Worm (Caenorhabditis elegans): ENCODE data around the gene F41C3.11.

The F41C3.11 gene

DNA sequence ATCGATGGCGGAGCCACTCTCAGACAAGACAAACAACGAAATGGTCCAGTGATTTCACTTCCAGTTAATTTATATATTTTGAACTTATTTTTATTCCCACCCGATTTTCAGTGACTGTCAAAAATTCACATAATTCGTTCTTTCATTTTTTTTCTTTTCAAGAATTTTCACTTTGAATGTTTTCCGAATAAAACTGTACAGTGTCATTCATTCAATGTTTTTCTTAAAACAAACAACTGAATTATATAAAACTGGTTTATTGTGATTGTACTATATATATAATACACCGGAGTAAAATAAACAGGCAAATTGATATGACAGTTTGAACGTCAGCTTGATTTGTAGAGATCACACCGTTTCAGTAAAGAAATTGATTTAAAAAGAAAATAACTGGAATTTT lies 30.7 kb downstream of the F41C3.11 start:
- TF ChIP-seq F13C5.2 (tag; optimal IDR thresholded peaks at IDR 0.05), result no peak
- TF ChIP-seq hmbx-1 (tag; optimal IDR thresholded peaks at IDR 0.05), result no peak
- TF ChIP-seq flt-1 (GFP tag; IDR thresholded peaks at IDR 0.05), result no peak
- no peak for TF ChIP-seq hmg-4 (GFP tag; optimal IDR thresholded peaks at IDR 0.05)
- TF ChIP-seq pes-1 (GFP tag; IDR thresholded peaks at IDR 0.05), result no peak
- no peak for TF ChIP-seq tbx-11 (GFP tag; IDR thresholded peaks at IDR 0.05)

DNA sequence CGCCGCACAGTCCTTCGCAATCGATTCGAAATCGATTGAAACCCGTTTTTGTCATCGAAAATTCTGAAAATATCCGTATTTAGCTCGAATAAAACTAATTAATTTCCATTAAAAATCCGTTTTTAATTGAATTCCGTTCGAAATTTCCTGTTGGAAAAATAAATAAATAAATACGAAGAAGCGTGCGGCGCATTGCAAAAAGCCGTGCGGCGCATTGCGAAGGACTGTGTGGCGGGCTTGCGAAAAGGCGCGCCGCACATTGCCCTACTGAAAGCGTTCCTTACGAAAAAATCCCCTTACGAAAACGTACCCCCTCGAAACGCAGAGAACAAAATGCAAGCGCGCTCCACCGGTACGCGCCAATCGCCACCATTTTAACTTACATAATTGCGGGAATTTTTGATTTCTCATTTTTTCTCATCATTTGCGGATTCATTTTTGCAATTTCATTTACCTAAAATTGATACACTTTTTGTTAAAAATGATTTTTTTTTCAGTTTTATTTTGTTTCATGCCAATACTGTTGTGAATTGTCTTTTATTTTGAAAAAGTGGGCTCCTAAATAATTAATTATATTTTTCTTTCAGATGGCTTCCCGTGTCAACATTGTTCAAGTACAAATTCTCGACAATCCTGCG lies 32.1 kb downstream of the F41C3.11 start, which contains the start of gene unc-85:
Gene unc-85, plus strand, starts transcription at position 588 of the 638 bp plus-strand sequence.
- TF ChIP-seq scrt-1 (GFP tag; IDR thresholded peaks at IDR 0.05) (peak; percentile 71), hmg-4 (GFP tag; optimal IDR thresholded peaks at IDR 0.05) (peak; percentile 78), B0310.2 (tag; optimal IDR thresholded peaks at IDR 0.05) (peak; percentile 18), tbx-11 (GFP tag; IDR thresholded peaks at IDR 0.05) (peak; percentile 68), ets-7 (tag; optimal IDR thresholded peaks at IDR 0.05) (peak; percentile 58), aly-1 (tag; optimal IDR thresholded peaks at IDR 0.05) (peak; percentile 44), hnd-1 (tag; optimal IDR thresholded peaks at IDR 0.05) (peak; percentile 25), sea-1 (GFP tag; conservative IDR thresholded peaks at IDR 0.05) (peak; percentile 65; the same call in 1 of the 2 replicates), F13C5.2 (tag; optimal IDR thresholded peaks at IDR 0.05) (peak; percentile 81), flt-1 (GFP tag; IDR thresholded peaks at IDR 0.05) (peak; percentile 63), tbx-37 (GFP tag; conservative IDR thresholded peaks at IDR 0.05) (peak; percentile 45; the same call in 1 of the 2 replicates), pes-1 (GFP tag; IDR thresholded peaks at IDR 0.05) (peak; percentile 79)

DNA sequence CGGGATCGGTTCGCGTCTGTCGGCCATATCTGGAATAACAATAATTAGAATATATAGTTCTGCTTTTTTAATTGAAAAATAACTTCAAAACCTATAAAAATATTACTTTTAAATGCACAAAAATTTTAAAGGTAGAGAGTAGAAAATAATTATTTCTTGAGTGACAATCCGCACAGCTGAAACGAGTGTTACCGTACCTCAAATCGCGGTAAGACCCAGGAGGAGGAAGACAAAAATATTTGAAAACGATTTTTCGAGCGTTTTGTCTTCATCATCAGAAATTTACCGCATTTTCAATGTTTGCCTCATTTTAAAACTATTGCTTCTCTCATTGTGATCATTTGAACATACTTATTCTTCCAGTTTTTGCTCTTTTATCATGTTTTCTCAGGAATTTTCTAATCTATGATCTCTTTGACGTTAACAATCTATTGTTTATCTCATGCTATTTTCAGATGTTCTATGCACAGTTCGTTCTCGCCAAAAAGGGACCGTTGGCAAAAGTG lies 35.4 kb downstream of the F41C3.11 start, which contains the start of the genes rpn-5 and scc-1:
Gene rpn-5, minus strand, starts transcription at position 162 of the 506 bp plus-strand sequence.
Gene scc-1, plus strand, starts transcription at position 456 of the 506 bp plus-strand sequence.
- TF ChIP-seq hnd-1 (tag; optimal IDR thresholded peaks at IDR 0.05), result no peak
- TF ChIP-seq tbx-11 (GFP tag; IDR thresholded peaks at IDR 0.05), result no peak
- no peak for TF ChIP-seq sea-1 (GFP tag; conservative IDR thresholded peaks at IDR 0.05)
- no peak for TF ChIP-seq F13C5.2 (tag; optimal IDR thresholded peaks at IDR 0.05)
- no peak for TF ChIP-seq ceh-36 (tag; optimal IDR thresholded peaks at IDR 0.05)
- TF ChIP-seq ets-7 (tag; optimal IDR thresholded peaks at IDR 0.05), result no peak
- TF ChIP-seq pes-1 (GFP tag; IDR thresholded peaks at IDR 0.05), result no peak
- TF ChIP-seq tra-4 (tag; optimal IDR thresholded peaks at IDR 0.05), result no peak
- TF ChIP-seq ama-1 (optimal IDR thresholded peaks at IDR 0.05), result no peak
- TF ChIP-seq scrt-1 (GFP tag; IDR thresholded peaks at IDR 0.05), result no peak
- TF ChIP-seq hmg-4 (GFP tag; optimal IDR thresholded peaks at IDR 0.05), result no peak
- no peak for TF ChIP-seq tbx-37 (GFP tag; conservative IDR thresholded peaks at IDR 0.05)

DNA sequence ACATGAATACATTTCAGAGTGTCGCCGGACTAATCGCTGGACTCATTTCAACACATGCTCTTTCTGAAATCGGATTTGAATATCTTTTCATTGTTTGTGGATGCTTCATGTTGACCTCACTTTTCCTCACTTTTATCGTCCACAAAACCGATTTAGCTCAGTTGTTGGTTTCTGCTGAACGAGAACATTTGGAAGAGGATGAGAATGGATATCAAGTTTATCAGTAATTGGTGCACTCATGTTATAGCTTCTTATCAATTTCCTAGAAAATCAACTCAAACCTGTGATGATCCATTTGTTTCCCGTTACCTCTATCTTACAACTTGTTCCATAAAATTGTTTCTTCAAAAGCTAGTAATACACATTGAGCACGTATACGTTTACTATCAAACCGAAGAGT lies 37.7 kb downstream of the F41C3.11 start:
- TF ChIP-seq hmbx-1 (tag; optimal IDR thresholded peaks at IDR 0.05) (no peak), tbx-37 (GFP tag; conservative IDR thresholded peaks at IDR 0.05) (no peak), hnd-1 (tag; optimal IDR thresholded peaks at IDR 0.05) (no peak), ets-7 (tag; optimal IDR thresholded peaks at IDR 0.05) (no peak), hmg-4 (GFP tag; optimal IDR thresholded peaks at IDR 0.05) (no peak), ama-1 (optimal IDR thresholded peaks at IDR 0.05) (no peak), B0310.2 (tag; optimal IDR thresholded peaks at IDR 0.05) (no peak), F13C5.2 (tag; optimal IDR thresholded peaks at IDR 0.05) (no peak), ceh-36 (tag; optimal IDR thresholded peaks at IDR 0.05) (no peak), pes-1 (GFP tag; IDR thresholded peaks at IDR 0.05) (no peak), tra-4 (tag; optimal IDR thresholded peaks at IDR 0.05) (no peak), flt-1 (GFP tag; IDR thresholded peaks at IDR 0.05) (no peak), sea-1 (GFP tag; conservative IDR thresholded peaks at IDR 0.05) (no peak), scrt-1 (GFP tag; IDR thresholded peaks at IDR 0.05) (no peak), tbx-11 (GFP tag; IDR thresholded peaks at IDR 0.05) (no peak), aly-1 (tag; optimal IDR thresholded peaks at IDR 0.05) (no peak), ceh-13 (GFP tag; optimal IDR thresholded peaks at IDR 0.05) (no peak)

DNA sequence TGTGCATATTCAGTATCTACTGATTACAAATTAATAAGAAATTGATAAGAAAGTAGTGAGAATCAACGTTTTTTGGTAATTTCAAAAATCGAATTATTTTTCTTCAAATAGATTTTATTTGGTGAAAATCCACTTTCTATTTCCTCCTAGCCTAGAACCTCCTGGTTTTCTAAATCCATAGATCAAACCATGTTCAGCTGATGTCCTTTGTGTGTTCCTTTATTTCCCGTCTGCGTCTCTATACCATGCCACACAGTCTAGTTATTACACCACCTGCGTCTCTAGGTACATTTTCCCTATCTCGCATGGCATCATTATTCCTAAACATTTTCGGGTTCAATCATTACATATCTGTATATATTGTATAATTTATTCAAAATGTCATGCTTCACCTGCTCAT lies 40.6 kb downstream of the F41C3.11 start, which contains the start of gene F10G7.5:
Gene F10G7.5, plus strand, starts transcription at position 286 of the 400 bp plus-strand sequence.
- TF ChIP-seq aly-1 (tag; optimal IDR thresholded peaks at IDR 0.05) (no peak), tbx-37 (GFP tag; conservative IDR thresholded peaks at IDR 0.05) (no peak), hmbx-1 (tag; optimal IDR thresholded peaks at IDR 0.05) (no peak), ets-7 (tag; optimal IDR thresholded peaks at IDR 0.05) (no peak), ama-1 (optimal IDR thresholded peaks at IDR 0.05) (no peak), tbx-11 (GFP tag; IDR thresholded peaks at IDR 0.05) (no peak), ceh-13 (GFP tag; optimal IDR thresholded peaks at IDR 0.05) (no peak), tra-4 (tag; optimal IDR thresholded peaks at IDR 0.05) (no peak), flt-1 (GFP tag; IDR thresholded peaks at IDR 0.05) (no peak), hnd-1 (tag; optimal IDR thresholded peaks at IDR 0.05) (no peak), F13C5.2 (tag; optimal IDR thresholded peaks at IDR 0.05) (no peak), B0310.2 (tag; optimal IDR thresholded peaks at IDR 0.05) (no peak), hmg-4 (GFP tag; optimal IDR thresholded peaks at IDR 0.05) (no peak), scrt-1 (GFP tag; IDR thresholded peaks at IDR 0.05) (no peak), sea-1 (GFP tag; conservative IDR thresholded peaks at IDR 0.05) (no peak)

DNA sequence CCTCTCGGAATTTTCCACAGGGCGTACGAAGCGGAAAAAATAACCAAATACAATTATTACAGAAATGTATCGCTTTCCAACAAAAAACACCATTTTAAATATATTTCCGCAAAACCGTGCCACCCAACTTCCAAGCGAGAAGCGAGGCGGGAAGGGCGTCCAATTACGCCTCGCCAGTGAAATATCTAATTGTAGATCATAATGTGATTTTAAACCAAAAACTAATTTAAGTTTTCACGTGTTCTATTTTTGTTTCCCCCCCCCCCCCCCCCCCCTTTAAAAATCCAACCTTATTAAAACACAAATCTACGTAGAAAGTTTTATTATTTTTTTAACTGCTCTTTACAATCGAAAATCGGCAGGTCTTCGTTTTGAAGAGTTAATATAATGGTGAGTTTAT lies 44.3 kb downstream of the F41C3.11 start, which contains the start of gene F10G7.12:
Gene F10G7.12, plus strand, starts transcription at position 301 of the 400 bp plus-strand sequence.
- no peak for TF ChIP-seq flt-1 (GFP tag; IDR thresholded peaks at IDR 0.05)
- TF ChIP-seq F13C5.2 (tag; optimal IDR thresholded peaks at IDR 0.05), result no peak
- TF ChIP-seq aly-1 (tag; optimal IDR thresholded peaks at IDR 0.05), result no peak
- TF ChIP-seq ceh-13 (GFP tag; optimal IDR thresholded peaks at IDR 0.05), result no peak
- no peak for TF ChIP-seq hnd-1 (tag; optimal IDR thresholded peaks at IDR 0.05)
- no peak for TF ChIP-seq ama-1 (optimal IDR thresholded peaks at IDR 0.05)
- TF ChIP-seq tbx-37 (GFP tag; conservative IDR thresholded peaks at IDR 0.05), result no peak
- TF ChIP-seq sea-1 (GFP tag; conservative IDR thresholded peaks at IDR 0.05), result no peak
- no peak for TF ChIP-seq pes-1 (GFP tag; IDR thresholded peaks at IDR 0.05)
- no peak for TF ChIP-seq hmg-4 (GFP tag; optimal IDR thresholded peaks at IDR 0.05)
- TF ChIP-seq ceh-36 (tag; optimal IDR thresholded peaks at IDR 0.05), result no peak

DNA sequence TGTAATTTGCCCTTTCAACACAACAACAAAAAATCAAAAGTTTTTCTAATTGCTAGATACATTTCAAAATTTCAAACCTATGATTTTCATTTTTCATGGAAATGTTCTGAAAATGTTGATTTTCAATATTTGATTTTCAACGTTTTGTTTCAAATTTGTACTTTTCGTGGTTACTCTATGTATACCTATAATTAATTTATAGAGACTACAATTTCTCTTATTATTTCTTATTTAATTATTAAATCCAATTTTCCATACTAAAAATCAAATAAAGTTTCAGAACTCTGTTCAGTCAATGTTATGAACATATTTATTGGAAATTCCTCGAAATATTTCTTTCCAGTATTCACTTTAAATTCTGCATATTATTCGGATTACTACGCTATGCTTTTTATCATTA lies 46.8 kb downstream of the F41C3.11 start, which contains the start of gene sre-39:
Gene sre-39, plus strand, starts transcription at position 301 of the 400 bp plus-strand sequence.
- TF ChIP-seq sea-1 (GFP tag; conservative IDR thresholded peaks at IDR 0.05) (no peak), tra-4 (tag; optimal IDR thresholded peaks at IDR 0.05) (no peak), hmbx-1 (tag; optimal IDR thresholded peaks at IDR 0.05) (no peak), scrt-1 (GFP tag; IDR thresholded peaks at IDR 0.05) (no peak), pes-1 (GFP tag; IDR thresholded peaks at IDR 0.05) (no peak)

All from whole organism, early embryonic.